Fruit fly (Drosophila melanogaster) whole organism: ENCODE data around the gene CG7655.

Experiments used
- CG8478 ChIP-seq: fragments of >200 bp; optimal IDR thresholded peaks from 2 replicates; lab custom pipeline; 2018; ENCODE audit warnings: inconsistent platforms
- Dll ChIP-seq: fragments of >200 bp; optimal IDR thresholded peaks from 2 replicates; lab custom pipeline; 2017
- EcR ChIP-seq, 2 experiments: fragments of >200 bp; optimal IDR thresholded peaks; 2 replicates each; lab custom pipeline; 2017; ENCODE audit warnings: missing biosample characterization in 2 of 2, missing genetic modification characterization in 2 of 2, missing genetic modification reagents in 2 of 2
- pan ChIP-seq: fragments of >200 bp; optimal IDR thresholded peaks from 2 replicates; lab custom pipeline; 2017
- psq ChIP-seq: fragments of >200 bp; optimal IDR thresholded peaks from 2 replicates; lab custom pipeline; 2017
- usp ChIP-seq: fragments of >200 bp; optimal IDR thresholded peaks from 2 replicates; lab custom pipeline; 2017; ENCODE audit warnings: missing biosample characterization, missing genetic modification characterization, mixed read lengths

CG7655 gene

DNA sequence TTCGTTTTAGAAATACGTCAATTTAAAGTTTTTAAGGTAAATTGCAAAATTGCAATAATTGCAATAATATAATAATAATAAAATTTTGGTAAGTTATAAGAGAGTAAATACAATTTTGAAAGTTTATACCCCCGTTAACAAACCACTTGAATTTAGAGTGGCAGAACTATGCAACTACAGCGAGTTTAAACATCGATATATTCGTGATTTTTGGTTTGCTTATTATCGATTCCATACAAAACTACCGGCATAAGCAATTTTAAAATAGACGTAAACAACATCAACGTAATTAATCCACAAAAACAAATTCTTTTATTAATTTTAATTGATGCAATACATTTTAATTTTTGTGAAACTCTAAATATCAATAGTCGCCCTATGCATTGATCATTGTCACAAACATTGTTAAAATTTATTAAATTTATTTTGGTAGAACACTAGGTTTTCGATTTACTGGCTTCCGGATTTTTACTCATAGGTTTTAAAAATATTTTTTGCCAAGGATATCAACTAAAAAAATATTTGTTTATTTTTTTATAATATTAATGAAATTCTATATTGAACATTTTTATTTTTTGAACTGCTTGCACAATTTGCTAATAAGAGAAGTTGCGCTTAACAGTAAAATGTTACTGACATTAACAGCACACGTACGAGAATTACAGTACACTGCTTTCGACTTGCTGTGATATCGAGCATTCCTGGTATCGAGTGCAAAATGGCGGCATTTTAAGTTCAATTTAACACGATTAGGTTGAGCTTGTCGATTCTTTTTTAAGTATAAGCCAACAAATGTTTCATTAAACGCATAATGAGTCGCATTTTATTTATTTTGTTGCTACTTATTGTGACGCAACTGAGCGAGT is 36.5 kb downstream of the CG7655 start, which contains the start of gene Pxt:
TSS of gene Pxt (plus strand) at position 695 of the 866 bp plus-strand sequence.
- TF ChIP-seq Dll (no peak), EcR (GFP tag; optimal IDR thresholded peaks at IDR 0.05; lab: Kevin White, UChicago) (no peak), pan (no peak), usp (GFP tag; lab: Kevin White, UChicago) (no peak), psq (lab: Kevin White, UChicago) (no peak), CG8478 (lab: Kevin White, UChicago) (no peak)

DNA sequence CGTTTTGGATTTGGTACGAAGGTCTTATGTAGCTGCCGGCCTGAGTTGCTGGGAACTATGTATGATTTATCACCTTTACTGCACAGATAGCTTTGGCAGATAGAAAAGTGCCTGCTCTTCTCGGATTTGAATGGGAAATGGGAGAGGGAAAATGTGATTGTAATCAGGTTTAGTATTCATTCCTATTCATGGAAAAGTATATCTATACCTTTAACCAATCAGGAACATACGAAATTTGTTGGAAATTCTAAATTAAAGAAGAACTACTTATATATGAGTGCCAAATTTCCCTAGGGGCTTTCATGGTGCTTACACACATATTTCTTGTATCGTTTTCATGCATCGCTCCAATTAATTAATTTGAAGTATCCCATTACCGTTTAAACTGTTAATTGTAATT is 42.5 kb downstream of the CG7655 start, which contains the start of gene Atg8b:
TSS of gene Atg8b (minus strand) at position 101 of the 400 bp plus-strand sequence.
- TF ChIP-seq usp (GFP tag; lab: Kevin White, UChicago) (no peak), Dll (no peak), EcR (GFP tag; optimal IDR thresholded peaks at IDR 0.05; lab: Kevin White, UChicago) (no peak), psq (lab: Kevin White, UChicago) (no peak), CG8478 (lab: Kevin White, UChicago) (no peak), pan (no peak)

DNA sequence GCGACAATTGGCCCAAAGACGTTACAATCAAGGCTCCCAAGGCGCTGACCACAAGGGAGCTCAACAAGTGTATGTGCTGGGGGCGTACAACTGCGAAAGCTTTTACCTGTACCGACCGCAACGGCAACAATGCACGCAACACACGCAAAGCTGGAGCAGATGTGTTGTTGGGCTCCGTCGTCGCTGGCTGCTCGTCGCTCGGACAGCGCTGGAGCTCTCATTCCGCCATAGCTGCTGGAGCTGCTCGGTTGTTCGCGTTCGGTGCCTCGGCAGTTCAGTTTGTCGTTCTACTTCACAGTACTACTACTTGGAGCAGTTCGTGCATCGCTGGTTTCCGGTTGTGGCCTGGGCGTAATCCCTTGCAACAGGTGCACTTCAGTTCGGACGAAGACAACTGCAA is 43.1 kb downstream of the CG7655 start, which contains the start of gene Lgr1:
TSS of gene Lgr1 (plus strand) at position 220 of the 400 bp plus-strand sequence.
- TF ChIP-seq pan (no peak), EcR (GFP tag; optimal IDR thresholded peaks at IDR 0.05; lab: Kevin White, UChicago) (no peak), Dll (no peak), CG8478 (lab: Kevin White, UChicago) (no peak), usp (GFP tag; lab: Kevin White, UChicago) (no peak), psq (lab: Kevin White, UChicago) (no peak)

DNA sequence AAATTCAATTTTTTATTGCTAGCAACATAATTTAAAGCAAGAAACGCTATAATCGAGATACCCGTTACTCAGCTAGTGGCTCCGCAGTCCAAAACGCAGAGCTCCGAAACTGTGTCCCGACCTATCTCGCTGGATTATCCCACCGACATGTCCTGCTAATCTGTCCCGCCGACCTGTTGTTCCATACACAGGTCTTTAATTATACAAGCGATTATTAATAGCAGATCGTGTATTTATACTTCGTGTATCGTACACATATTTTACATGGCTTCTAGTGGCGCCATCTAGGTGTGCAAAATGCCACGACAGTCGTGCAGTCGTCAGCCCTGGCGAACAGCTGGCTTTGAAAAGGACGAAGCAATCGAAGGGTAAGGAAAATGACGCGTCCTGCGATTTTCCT is 50.8 kb downstream of the CG7655 start, which contains the start of gene CG14321:
TSS of gene CG14321 (plus strand) at position 338 of the 400 bp plus-strand sequence.
- TF ChIP-seq CG8478 (lab: Kevin White, UChicago) (no peak), EcR (GFP tag; optimal IDR thresholded peaks at IDR 0.05; lab: Kevin White, UChicago) (no peak), pan (no peak), psq (lab: Kevin White, UChicago) (no peak), usp (GFP tag; lab: Kevin White, UChicago) (no peak), Dll (no peak)
